Worm (Caenorhabditis elegans) whole organism, L1 larva: ENCODE data around the gene F10G7.12.

Source experiments
- C04F5.9 ChIP-seq: sonication (generic microtip); optimal IDR thresholded peaks from 2 replicates; lab custom pipeline; 2016; ENCODE audit warnings: missing genetic modification characterization, missing compliant biosample characterization
- C16A3.4 ChIP-seq: fragments of 150-350 bp; optimal IDR thresholded peaks from 2 replicates; lab custom pipeline; 2014; ENCODE audit warnings: missing biosample characterization, missing genetic modification characterization
- C34B4.2 ChIP-seq: sonication (generic microtip); optimal IDR thresholded peaks from 2 replicates; lab custom pipeline; 2017; ENCODE audit warnings: mild to moderate bottlenecking, missing genetic modification characterization, missing compliant biosample characterization
- F16B12.6 ChIP-seq: fragments of 150-350 bp; optimal IDR thresholded peaks from 2 replicates; lab custom pipeline; 2014; ENCODE audit warnings: missing biosample characterization, missing genetic modification characterization
- alr-1 ChIP-seq: fragments of 200-800 bp; sonication (Bioruptor generic); optimal IDR thresholded peaks from 2 replicates; lab custom pipeline; 2018; ENCODE audit warnings: borderline replicate concordance, mild to moderate bottlenecking, missing genetic modification characterization, missing compliant biosample characterization
- ama-1 ChIP-seq: fragments of 150-350 bp; optimal IDR thresholded peaks from 2 replicates; lab custom pipeline; 2014
- blmp-1 ChIP-seq: fragments of 150-350 bp; optimal IDR thresholded peaks from 2 replicates; lab custom pipeline; 2014; ENCODE audit warnings: missing biosample characterization, missing genetic modification characterization
- ceh-63 ChIP-seq: fragments of 200-800 bp; sonication (Bioruptor generic); optimal IDR thresholded peaks from 2 replicates; lab custom pipeline; 2018; ENCODE audit warnings: mild to moderate bottlenecking, missing genetic modification characterization, missing compliant biosample characterization
- ceh-8 ChIP-seq: fragments of 200-800 bp; sonication (Bioruptor generic); optimal IDR thresholded peaks from 2 replicates; lab custom pipeline; 2018; ENCODE audit warnings: mild to moderate bottlenecking, missing genetic modification characterization, moderate library complexity, missing compliant biosample characterization
- ceh-82 ChIP-seq, 3 experiments: fragments of 150-350 bp in 1 of 3; sonication (generic microtip) in 2 of 3; optimal IDR thresholded peaks; 2 replicates each; lab custom pipeline; 2014 to 2017; ENCODE audit warnings: missing biosample characterization in 3 of 3, missing genetic modification characterization in 3 of 3
- ceh-90 ChIP-seq: sonication (generic microtip); optimal IDR thresholded peaks from 2 replicates; lab custom pipeline; 2016; ENCODE audit warnings: missing genetic modification characterization, missing compliant biosample characterization
- ces-1 ChIP-seq: fragments of 150-350 bp; optimal IDR thresholded peaks from 2 replicates; lab custom pipeline; 2014; ENCODE audit warnings: missing biosample characterization, missing genetic modification reagents, missing genetic modification characterization
- egl-13 ChIP-seq: sonication (generic microtip); optimal IDR thresholded peaks from 2 replicates; lab custom pipeline; 2016; ENCODE audit warnings: missing genotype, missing genetic modification reagents, missing genetic modification characterization, missing compliant biosample characterization
- egl-27 ChIP-seq, 2 experiments: fragments of 150-350 bp in 1 of 2; sonication (generic microtip); optimal IDR thresholded peaks; 3 replicates each; lab custom pipeline; 2017 to 2018; ENCODE audit warnings: missing biosample characterization in 2 of 2, missing genetic modification characterization in 2 of 2, missing genetic modification reagents in 2 of 2
- fkh-8 ChIP-seq: sonication (generic microtip); optimal IDR thresholded peaks from 2 replicates; lab custom pipeline; 2016; ENCODE audit warnings: mild to moderate bottlenecking, missing genetic modification characterization, missing compliant biosample characterization
- fos-1 ChIP-seq: fragments of 150-350 bp; optimal IDR thresholded peaks from 2 replicates; lab custom pipeline; 2014; ENCODE audit warnings: missing biosample characterization, missing genetic modification characterization
- grh-1 ChIP-seq: fragments of 200-800 bp; sonication (Bioruptor generic); IDR thresholded peaks from 2 replicates; pipeline ENCODE4 v1.3.6; 2022; ENCODE audit warnings: missing genetic modification reagents, missing genetic modification characterization, missing compliant biosample characterization
- hlh-17 ChIP-seq: fragments of 200-800 bp; sonication (Bioruptor generic); optimal IDR thresholded peaks from 2 replicates; lab custom pipeline; 2018; ENCODE audit warnings: missing genetic modification characterization, mild to moderate bottlenecking, missing compliant biosample characterization, moderate library complexity, borderline replicate concordance
- hlh-4 ChIP-seq: sonication (generic microtip); optimal IDR thresholded peaks from 2 replicates; lab custom pipeline; 2016; ENCODE audit warnings: mild to moderate bottlenecking, missing genetic modification characterization, missing compliant biosample characterization
- jun-1 ChIP-seq: fragments of 150-350 bp; optimal IDR thresholded peaks from 2 replicates; lab custom pipeline; 2014; ENCODE audit warnings: missing biosample characterization, missing genetic modification reagents, missing genetic modification characterization
- lin-13 ChIP-seq: fragments of 150-350 bp; optimal IDR thresholded peaks from 2 replicates; lab custom pipeline; 2014; ENCODE audit warnings: missing biosample characterization, missing genetic modification reagents, missing genetic modification characterization
- lin-35 ChIP-seq, 2 experiments: fragments of 150-350 bp; optimal IDR thresholded peaks; 2 replicates each; lab custom pipeline; 2014; ENCODE audit warnings: missing biosample characterization in 2 of 2, missing genetic modification characterization in 2 of 2, missing genetic modification reagents in 2 of 2
- lir-3 ChIP-seq: sonication (generic microtip); optimal IDR thresholded peaks from 2 replicates; lab custom pipeline; 2016; ENCODE audit warnings: mild to moderate bottlenecking, missing genetic modification characterization, moderate library complexity, missing compliant biosample characterization; ENCODE audit not compliant: poor library complexity
- lsy-2 ChIP-seq, 2 experiments: fragments of 150-350 bp; optimal IDR thresholded peaks; 2 replicates each; lab custom pipeline; 2014; ENCODE audit warnings: missing biosample characterization in 2 of 2, missing genetic modification characterization in 2 of 2
- mab-9 ChIP-seq: fragments of 200-800 bp; sonication (Bioruptor generic); IDR thresholded peaks from 2 replicates; pipeline ENCODE4 v1.3.6; 2022; ENCODE audit warnings: missing genetic modification reagents, missing genetic modification characterization, missing compliant biosample characterization
- mdl-1 ChIP-seq, 2 experiments: fragments of 150-350 bp; optimal IDR thresholded peaks; 2 replicates each; lab custom pipeline; 2014 to 2017; ENCODE audit warnings: missing biosample characterization in 2 of 2, missing genetic modification characterization in 2 of 2, inconsistent platforms in 1 of 2
- mef-2 ChIP-seq: fragments of 150-350 bp; optimal IDR thresholded peaks from 2 replicates; lab custom pipeline; 2014; ENCODE audit warnings: missing biosample characterization, missing genetic modification characterization
- nhr-12 ChIP-seq: sonication (generic microtip); optimal IDR thresholded peaks from 2 replicates; lab custom pipeline; 2017; ENCODE audit warnings: missing biosample characterization, missing genetic modification characterization
- nhr-20 ChIP-seq: sonication (generic microtip); optimal IDR thresholded peaks from 2 replicates; lab custom pipeline; 2016; ENCODE audit warnings: mild to moderate bottlenecking, missing genetic modification characterization, missing compliant biosample characterization
- nhr-47 ChIP-seq: sonication (generic microtip); optimal IDR thresholded peaks from 2 replicates; lab custom pipeline; 2016; ENCODE audit warnings: mild to moderate bottlenecking, missing genetic modification characterization, moderate library complexity, missing compliant biosample characterization
- nhr-76 ChIP-seq: sonication (generic microtip); optimal IDR thresholded peaks from 2 replicates; lab custom pipeline; 2017; ENCODE audit warnings: missing biosample characterization, missing genetic modification characterization
- nhr-84 ChIP-seq: sonication (generic microtip); optimal IDR thresholded peaks from 2 replicates; lab custom pipeline; 2017; ENCODE audit warnings: missing biosample characterization, missing genetic modification characterization
- nhr-85 ChIP-seq: sonication (generic microtip); peaks from one replicate; lab custom pipeline; 2016; ENCODE audit warnings: missing genetic modification characterization, inconsistent platforms, missing compliant biosample characterization
- pag-3 ChIP-seq: sonication (generic microtip); optimal IDR thresholded peaks from 2 replicates; lab custom pipeline; 2017; ENCODE audit warnings: missing genetic modification characterization, mild to moderate bottlenecking, missing compliant biosample characterization, antibody characterized with exemption, borderline replicate concordance; ENCODE audit not compliant: insufficient read depth
- pqm-1 ChIP-seq: sonication (generic microtip); optimal IDR thresholded peaks from 3 replicates; lab custom pipeline; 2017; ENCODE audit warnings: missing biosample characterization, missing genetic modification characterization
- rnt-1 ChIP-seq: sonication (generic microtip); optimal IDR thresholded peaks from 2 replicates; lab custom pipeline; 2016; ENCODE audit warnings: mild to moderate bottlenecking, missing genetic modification characterization, moderate library complexity, missing compliant biosample characterization
- snu-23 ChIP-seq: sonication (generic microtip); optimal IDR thresholded peaks from 2 replicates; lab custom pipeline; 2016; ENCODE audit warnings: missing genetic modification characterization, missing compliant biosample characterization
- sox-4 ChIP-seq: sonication (generic microtip); optimal IDR thresholded peaks from 2 replicates; lab custom pipeline; 2016; ENCODE audit warnings: missing genetic modification characterization, missing compliant biosample characterization
- sptf-1 ChIP-seq: fragments of 150-350 bp; optimal IDR thresholded peaks from 2 replicates; lab custom pipeline; 2014; ENCODE audit warnings: missing biosample characterization, missing genetic modification characterization
- sup-37 ChIP-seq: fragments of 200-800 bp; sonication (Bioruptor generic); optimal IDR thresholded peaks from 2 replicates; lab custom pipeline; 2018; ENCODE audit warnings: mild to moderate bottlenecking, missing genetic modification characterization, missing compliant biosample characterization
- swsn-7 ChIP-seq: sonication (generic microtip); optimal IDR thresholded peaks from 2 replicates; lab custom pipeline; 2016; ENCODE audit warnings: missing genetic modification characterization, missing compliant biosample characterization
- tbx-2 ChIP-seq: sonication (generic microtip); optimal IDR thresholded peaks from 2 replicates; lab custom pipeline; 2016; ENCODE audit warnings: missing genetic modification characterization, missing compliant biosample characterization
- tlp-1 ChIP-seq: fragments of 150-350 bp; optimal IDR thresholded peaks from 2 replicates; lab custom pipeline; 2014; ENCODE audit warnings: missing biosample characterization, missing genetic modification characterization
- unc-130 ChIP-seq: fragments of 150-350 bp; optimal IDR thresholded peaks from 2 replicates; lab custom pipeline; 2017; ENCODE audit warnings: missing biosample characterization, missing genetic modification characterization, inconsistent platforms
- unc-30 ChIP-seq: sonication (generic microtip); optimal IDR thresholded peaks from 2 replicates; lab custom pipeline; 2017; ENCODE audit warnings: missing biosample characterization, missing genetic modification characterization
- unc-98 ChIP-seq: fragments of 200-800 bp; sonication (Bioruptor generic); IDR thresholded peaks from 2 replicates; pipeline ENCODE4 v1.3.6; 2022; ENCODE audit warnings: missing genetic modification characterization, missing compliant biosample characterization
- zag-1 ChIP-seq: fragments of 150-350 bp; optimal IDR thresholded peaks from 2 replicates; lab custom pipeline; 2014; ENCODE audit warnings: missing biosample characterization, missing genetic modification characterization
- zip-4 ChIP-seq: fragments of 200-800 bp; sonication (Bioruptor generic); optimal IDR thresholded peaks from 2 replicates; lab custom pipeline; 2018; ENCODE audit warnings: mild to moderate bottlenecking, missing genetic modification characterization, moderate library complexity, missing compliant biosample characterization
- ztf-4 ChIP-seq: fragments of 150-350 bp; optimal IDR thresholded peaks from 2 replicates; lab custom pipeline; 2014; ENCODE audit warnings: missing biosample characterization, missing genetic modification characterization

F10G7.12 gene

DNA sequence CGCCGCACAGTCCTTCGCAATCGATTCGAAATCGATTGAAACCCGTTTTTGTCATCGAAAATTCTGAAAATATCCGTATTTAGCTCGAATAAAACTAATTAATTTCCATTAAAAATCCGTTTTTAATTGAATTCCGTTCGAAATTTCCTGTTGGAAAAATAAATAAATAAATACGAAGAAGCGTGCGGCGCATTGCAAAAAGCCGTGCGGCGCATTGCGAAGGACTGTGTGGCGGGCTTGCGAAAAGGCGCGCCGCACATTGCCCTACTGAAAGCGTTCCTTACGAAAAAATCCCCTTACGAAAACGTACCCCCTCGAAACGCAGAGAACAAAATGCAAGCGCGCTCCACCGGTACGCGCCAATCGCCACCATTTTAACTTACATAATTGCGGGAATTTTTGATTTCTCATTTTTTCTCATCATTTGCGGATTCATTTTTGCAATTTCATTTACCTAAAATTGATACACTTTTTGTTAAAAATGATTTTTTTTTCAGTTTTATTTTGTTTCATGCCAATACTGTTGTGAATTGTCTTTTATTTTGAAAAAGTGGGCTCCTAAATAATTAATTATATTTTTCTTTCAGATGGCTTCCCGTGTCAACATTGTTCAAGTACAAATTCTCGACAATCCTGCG, 12.0 kb downstream of the F10G7.12 start, which contains the start of gene unc-85 (continued):
- TF ChIP-seq C04F5.9 (tag; lab: Kevin White, UChicago) = peak; percentile 28
- TF ChIP-seq sox-4 (tag; lab: Kevin White, UChicago) = peak; percentile 40

DNA sequence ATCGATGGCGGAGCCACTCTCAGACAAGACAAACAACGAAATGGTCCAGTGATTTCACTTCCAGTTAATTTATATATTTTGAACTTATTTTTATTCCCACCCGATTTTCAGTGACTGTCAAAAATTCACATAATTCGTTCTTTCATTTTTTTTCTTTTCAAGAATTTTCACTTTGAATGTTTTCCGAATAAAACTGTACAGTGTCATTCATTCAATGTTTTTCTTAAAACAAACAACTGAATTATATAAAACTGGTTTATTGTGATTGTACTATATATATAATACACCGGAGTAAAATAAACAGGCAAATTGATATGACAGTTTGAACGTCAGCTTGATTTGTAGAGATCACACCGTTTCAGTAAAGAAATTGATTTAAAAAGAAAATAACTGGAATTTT, 13.4 kb downstream of the F10G7.12 start:
- no peak for TF ChIP-seq nhr-47 (tag; lab: Kevin White, UChicago)
- no peak for TF ChIP-seq grh-1 (GFP tag; lab: Robert Waterston, UW)
- no peak for TF ChIP-seq snu-23 (GFP tag; lab: Kevin White, UChicago)
- TF ChIP-seq egl-13 (tag; lab: Kevin White, UChicago) = no peak
- TF ChIP-seq tbx-2 = no peak
- TF ChIP-seq F16B12.6 (tag; lab: Kevin White, UChicago) = no peak
- no peak for TF ChIP-seq egl-27 (tag; optimal IDR thresholded peaks at IDR 0.05; lab: Kevin White, UChicago)
- no peak for TF ChIP-seq blmp-1 (tag; lab: Kevin White, UChicago)
- TF ChIP-seq pag-3 (tag; lab: Kevin White, UChicago) = no peak
- TF ChIP-seq sup-37 (GFP tag; lab: Kevin White, UChicago) = no peak
- TF ChIP-seq hlh-17 (GFP tag; lab: Kevin White, UChicago) = no peak
- TF ChIP-seq ceh-63 = no peak
- TF ChIP-seq ces-1 = no peak
- TF ChIP-seq C34B4.2 (tag; lab: Kevin White, UChicago) = no peak
- TF ChIP-seq jun-1 (tag; lab: Kevin White, UChicago) = no peak
- no peak for TF ChIP-seq fkh-8 (tag; lab: Kevin White, UChicago)
- TF ChIP-seq nhr-12 (tag; lab: Kevin White, UChicago) = no peak
- TF ChIP-seq lin-35 (GFP tag; optimal IDR thresholded peaks at IDR 0.05; lab: Kevin White, UChicago) = no peak
- TF ChIP-seq, all 84 proteins: peak for 0

DNA sequence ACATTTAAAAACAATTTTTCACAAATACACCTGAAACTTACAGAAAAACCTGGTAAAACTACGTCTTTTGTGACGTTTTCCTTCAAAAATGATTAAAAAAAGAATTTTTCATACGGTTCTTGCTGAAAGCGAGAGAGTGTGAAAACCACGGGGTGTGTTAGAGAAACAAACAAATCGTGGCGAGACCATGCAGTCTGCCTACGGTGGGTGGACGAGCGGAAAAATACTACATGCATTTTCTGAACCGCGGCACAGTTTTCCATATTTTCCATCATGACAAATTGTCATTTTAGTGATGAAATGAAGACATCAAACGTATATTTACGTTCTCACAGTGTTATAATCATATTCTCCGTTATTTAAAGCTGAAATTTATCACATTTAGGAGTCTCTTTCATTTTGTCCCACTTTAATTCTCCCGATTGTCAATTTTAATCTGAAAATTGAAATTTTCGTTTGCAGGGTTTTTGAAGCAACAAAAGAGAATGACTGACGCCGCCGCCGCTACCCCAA, 16.8 kb downstream of the F10G7.12 start, which contains the start of the genes F10G7.9 and tsn-1:
TSS of gene F10G7.9 (minus strand) at position 127 of the 513 bp plus-strand sequence.
TSS of gene tsn-1 (plus strand) at position 463 of the 513 bp plus-strand sequence.
- TF ChIP-seq nhr-76 (tag; lab: Kevin White, UChicago) (no peak), C16A3.4 (tag; lab: Kevin White, UChicago) (peak; percentile 48), lir-3 (tag; lab: Kevin White, UChicago) (no peak), nhr-84 (tag; lab: Kevin White, UChicago) (no peak), tlp-1 (tag; lab: Kevin White, UChicago) (no peak), fos-1 (tag; lab: Kevin White, UChicago) (no peak), mef-2 (tag; lab: Kevin White, UChicago) (no peak), ztf-4 (tag; lab: Kevin White, UChicago) (no peak), lsy-2 (tag; optimal IDR thresholded peaks at IDR 0.05; lab: Kevin White, UChicago) (peak; percentile 93 to 98), pqm-1 (tag; lab: Kevin White, UChicago) (no peak), ama-1 (lab: Kevin White, UChicago) (no peak), unc-130 (tag; lab: Kevin White, UChicago) (peak; percentile 32), mdl-1 (tag; optimal IDR thresholded peaks at IDR 0.05; lab: Kevin White, UChicago) (peak in 1 of 2 experiments; percentile 59), ceh-90 (tag; lab: Kevin White, UChicago) (no peak), swsn-7 (tag; lab: Kevin White, UChicago) (peak; percentile 47), nhr-85 (tag; lab: Kevin White, UChicago) (peak; percentile 74), hlh-4 (no peak), rnt-1 (tag; lab: Kevin White, UChicago) (peak; percentile 69), ceh-8 (no peak), ceh-82 (tag; optimal IDR thresholded peaks at IDR 0.05; lab: Kevin White, UChicago) (peak; percentile 21 to 62 (median 38)), unc-30 (tag; lab: Kevin White, UChicago) (no peak), nhr-47 (tag; lab: Kevin White, UChicago) (peak; percentile 66), nhr-20 (tag; lab: Kevin White, UChicago) (peak; percentile 58), sptf-1 (tag; lab: Kevin White, UChicago) (no peak), zip-4 (GFP tag; lab: Kevin White, UChicago) (no peak), nhr-12 (tag; lab: Kevin White, UChicago) (no peak), C34B4.2 (tag; lab: Kevin White, UChicago) (no peak), mab-9 (no peak), lin-13 (peak; percentile 50), blmp-1 (tag; lab: Kevin White, UChicago) (no peak), zag-1 (tag; lab: Kevin White, UChicago) (no peak), unc-98 (GFP tag; lab: Robert Waterston, UW) (no peak), alr-1 (tag; lab: Kevin White, UChicago) (no peak)
